Worm (Caenorhabditis elegans) whole organism, L1 larva: ENCODE measurements around the gene R05G6.10.

Experiments used
- C16A3.4 ChIP-seq: fragments of 150-350 bp; optimal IDR thresholded peaks from 2 replicates; lab custom pipeline; 2014; ENCODE audit warnings: missing biosample characterization, missing genetic modification characterization
- F16B12.6 ChIP-seq: fragments of 150-350 bp; optimal IDR thresholded peaks from 2 replicates; lab custom pipeline; 2014; ENCODE audit warnings: missing biosample characterization, missing genetic modification characterization
- Y116A8C.19 ChIP-seq: sonication (generic microtip); optimal IDR thresholded peaks from 2 replicates; lab custom pipeline; 2016; ENCODE audit warnings: missing compliant biosample characterization, missing genetic modification characterization, borderline replicate concordance
- aha-1 ChIP-seq: fragments of 150-350 bp; optimal IDR thresholded peaks from 2 replicates; lab custom pipeline; 2014; ENCODE audit warnings: missing biosample characterization, missing genetic modification characterization
- ama-1 ChIP-seq: fragments of 150-350 bp; optimal IDR thresholded peaks from 2 replicates; lab custom pipeline; 2014
- blmp-1 ChIP-seq: fragments of 150-350 bp; optimal IDR thresholded peaks from 2 replicates; lab custom pipeline; 2014; ENCODE audit warnings: missing biosample characterization, missing genetic modification characterization
- ceh-82 ChIP-seq, 3 experiments: fragments of 150-350 bp in 1 of 3; sonication (generic microtip) in 2 of 3; optimal IDR thresholded peaks; 2 replicates each; lab custom pipeline; 2014 to 2017; ENCODE audit warnings: missing biosample characterization in 3 of 3, missing genetic modification characterization in 3 of 3
- ceh-88 ChIP-seq: fragments of 200-800 bp; sonication (Bioruptor generic); IDR thresholded peaks from 2 replicates; pipeline ENCODE4 v1.3.6; 2022; ENCODE audit warnings: missing genetic modification characterization, missing compliant biosample characterization
- ces-1 ChIP-seq: fragments of 150-350 bp; optimal IDR thresholded peaks from 2 replicates; lab custom pipeline; 2014; ENCODE audit warnings: missing biosample characterization, missing genetic modification reagents, missing genetic modification characterization
- dpl-1 ChIP-seq, 3 experiments: fragments of 150-350 bp in 2 of 3; sonication (generic microtip) in 1 of 3; optimal IDR thresholded peaks; 2 replicates each; lab custom pipeline; 2014 to 2017; ENCODE audit warnings: missing biosample characterization in 3 of 3, missing genetic modification characterization in 3 of 3, missing genetic modification reagents in 3 of 3
- dsc-1 ChIP-seq: sonication (generic microtip); optimal IDR thresholded peaks from 2 replicates; lab custom pipeline; 2016; ENCODE audit warnings: mild to moderate bottlenecking, missing genetic modification characterization, missing compliant biosample characterization
- efl-1 ChIP-seq, 4 experiments: fragments of 150-350 bp; optimal IDR thresholded peaks in 3 of 4; peaks in 1 of 4; 1 replicate in 1 of 4; 2 replicates in 3 of 4; lab custom pipeline; 2014; ENCODE audit warnings: missing biosample characterization in 2 of 4, missing genetic modification characterization in 2 of 4, missing genetic modification reagents in 2 of 4
- efl-3 ChIP-seq: fragments of 200-800 bp; sonication (Bioruptor generic); optimal IDR thresholded peaks from 2 replicates; lab custom pipeline; 2018; ENCODE audit warnings: mild to moderate bottlenecking, missing genetic modification characterization, missing compliant biosample characterization
- egl-13 ChIP-seq: sonication (generic microtip); optimal IDR thresholded peaks from 2 replicates; lab custom pipeline; 2016; ENCODE audit warnings: missing genotype, missing genetic modification reagents, missing genetic modification characterization, missing compliant biosample characterization
- elt-3 ChIP-seq, 6 experiments: fragments of 150-350 bp in 1 of 6; sonication (generic microtip); optimal IDR thresholded peaks; 2 replicates each; lab custom pipeline; 2017 to 2018; ENCODE audit warnings: missing biosample characterization in 6 of 6, missing genetic modification characterization in 6 of 6, inconsistent platforms in 1 of 6
- ets-5 ChIP-seq: fragments of 200-800 bp; sonication (Bioruptor generic); IDR thresholded peaks from 2 replicates; pipeline ENCODE4 v1.3.6; 2022; ENCODE audit warnings: missing genetic modification characterization, missing compliant biosample characterization
- fkh-10 ChIP-seq: sonication (generic microtip); optimal IDR thresholded peaks from 2 replicates; lab custom pipeline; 2017; ENCODE audit warnings: missing biosample characterization, missing genetic modification reagents, missing genetic modification characterization
- fkh-4 ChIP-seq: sonication (generic microtip); optimal IDR thresholded peaks from 2 replicates; lab custom pipeline; 2016; ENCODE audit warnings: missing compliant biosample characterization, missing genetic modification characterization, borderline replicate concordance
- grh-1 ChIP-seq: fragments of 200-800 bp; sonication (Bioruptor generic); IDR thresholded peaks from 2 replicates; pipeline ENCODE4 v1.3.6; 2022; ENCODE audit warnings: missing genetic modification reagents, missing genetic modification characterization, missing compliant biosample characterization
- jun-1 ChIP-seq: fragments of 150-350 bp; optimal IDR thresholded peaks from 2 replicates; lab custom pipeline; 2014; ENCODE audit warnings: missing biosample characterization, missing genetic modification reagents, missing genetic modification characterization
- lin-14 ChIP-seq: fragments of 200-800 bp; sonication (Bioruptor generic); optimal IDR thresholded peaks from 2 replicates; lab custom pipeline; 2018; ENCODE audit warnings: mild to moderate bottlenecking, missing genetic modification characterization, moderate library complexity, missing compliant biosample characterization
- lin-15B ChIP-seq: fragments of 150-350 bp; sonication (generic microtip); optimal IDR thresholded peaks from 3 replicates; lab custom pipeline; 2014; ENCODE audit warnings: missing biosample characterization, missing genetic modification characterization
- lin-35 ChIP-seq, 2 experiments: fragments of 150-350 bp; optimal IDR thresholded peaks; 2 replicates each; lab custom pipeline; 2014; ENCODE audit warnings: missing biosample characterization in 2 of 2, missing genetic modification characterization in 2 of 2, missing genetic modification reagents in 2 of 2
- lsy-2 ChIP-seq, 2 experiments: fragments of 150-350 bp; optimal IDR thresholded peaks; 2 replicates each; lab custom pipeline; 2014; ENCODE audit warnings: missing biosample characterization in 2 of 2, missing genetic modification characterization in 2 of 2
- mdl-1 ChIP-seq, 2 experiments: fragments of 150-350 bp; optimal IDR thresholded peaks; 2 replicates each; lab custom pipeline; 2014 to 2017; ENCODE audit warnings: missing biosample characterization in 2 of 2, missing genetic modification characterization in 2 of 2, inconsistent platforms in 1 of 2
- mef-2 ChIP-seq: fragments of 150-350 bp; optimal IDR thresholded peaks from 2 replicates; lab custom pipeline; 2014; ENCODE audit warnings: missing biosample characterization, missing genetic modification characterization
- mep-1 ChIP-seq: fragments of 150-350 bp; optimal IDR thresholded peaks from 2 replicates; lab custom pipeline; 2014; ENCODE audit warnings: missing biosample characterization, missing genetic modification characterization
- nhr-19 ChIP-seq: fragments of 200-800 bp; sonication (Bioruptor generic); conservative IDR thresholded peaks from 2 replicates; pipeline ENCODE4 v1.3.6; 2022; ENCODE audit warnings: missing genetic modification characterization, missing compliant biosample characterization
- nhr-20 ChIP-seq: sonication (generic microtip); optimal IDR thresholded peaks from 2 replicates; lab custom pipeline; 2016; ENCODE audit warnings: mild to moderate bottlenecking, missing genetic modification characterization, missing compliant biosample characterization
- nhr-237 ChIP-seq: fragments of 150-350 bp; optimal IDR thresholded peaks from 2 replicates; lab custom pipeline; 2014; ENCODE audit warnings: missing biosample characterization, missing genetic modification characterization
- nhr-47 ChIP-seq: sonication (generic microtip); optimal IDR thresholded peaks from 2 replicates; lab custom pipeline; 2016; ENCODE audit warnings: mild to moderate bottlenecking, missing genetic modification characterization, moderate library complexity, missing compliant biosample characterization
- nhr-71 ChIP-seq: sonication (generic microtip); optimal IDR thresholded peaks from 2 replicates; lab custom pipeline; 2016; ENCODE audit warnings: mild to moderate bottlenecking, missing genetic modification characterization, moderate library complexity, missing compliant biosample characterization
- nhr-77 ChIP-seq: fragments of 150-350 bp; optimal IDR thresholded peaks from 2 replicates; lab custom pipeline; 2014; ENCODE audit warnings: missing biosample characterization, missing genetic modification characterization
- nhr-84 ChIP-seq: sonication (generic microtip); optimal IDR thresholded peaks from 2 replicates; lab custom pipeline; 2017; ENCODE audit warnings: missing biosample characterization, missing genetic modification characterization
- nhr-85 ChIP-seq: sonication (generic microtip); peaks from one replicate; lab custom pipeline; 2016; ENCODE audit warnings: missing genetic modification characterization, inconsistent platforms, missing compliant biosample characterization
- nhr-90 ChIP-seq: sonication (generic microtip); optimal IDR thresholded peaks from 2 replicates; lab custom pipeline; 2016; ENCODE audit warnings: mild to moderate bottlenecking, missing genetic modification characterization, missing compliant biosample characterization; ENCODE audit not compliant: poor library complexity
- pqm-1 ChIP-seq: sonication (generic microtip); optimal IDR thresholded peaks from 3 replicates; lab custom pipeline; 2017; ENCODE audit warnings: missing biosample characterization, missing genetic modification characterization
- rnt-1 ChIP-seq: sonication (generic microtip); optimal IDR thresholded peaks from 2 replicates; lab custom pipeline; 2016; ENCODE audit warnings: mild to moderate bottlenecking, missing genetic modification characterization, moderate library complexity, missing compliant biosample characterization
- snu-23 ChIP-seq: sonication (generic microtip); optimal IDR thresholded peaks from 2 replicates; lab custom pipeline; 2016; ENCODE audit warnings: missing genetic modification characterization, missing compliant biosample characterization
- sptf-1 ChIP-seq: fragments of 150-350 bp; optimal IDR thresholded peaks from 2 replicates; lab custom pipeline; 2014; ENCODE audit warnings: missing biosample characterization, missing genetic modification characterization
- sup-37 ChIP-seq: fragments of 200-800 bp; sonication (Bioruptor generic); optimal IDR thresholded peaks from 2 replicates; lab custom pipeline; 2018; ENCODE audit warnings: mild to moderate bottlenecking, missing genetic modification characterization, missing compliant biosample characterization
- swsn-7 ChIP-seq: sonication (generic microtip); optimal IDR thresholded peaks from 2 replicates; lab custom pipeline; 2016; ENCODE audit warnings: missing genetic modification characterization, missing compliant biosample characterization
- tbx-2 ChIP-seq: sonication (generic microtip); optimal IDR thresholded peaks from 2 replicates; lab custom pipeline; 2016; ENCODE audit warnings: missing genetic modification characterization, missing compliant biosample characterization
- tlp-1 ChIP-seq: fragments of 150-350 bp; optimal IDR thresholded peaks from 2 replicates; lab custom pipeline; 2014; ENCODE audit warnings: missing biosample characterization, missing genetic modification characterization
- unc-30 ChIP-seq: sonication (generic microtip); optimal IDR thresholded peaks from 2 replicates; lab custom pipeline; 2017; ENCODE audit warnings: missing biosample characterization, missing genetic modification characterization
- vab-15 ChIP-seq: sonication (generic microtip); optimal IDR thresholded peaks from 2 replicates; lab custom pipeline; 2017; ENCODE audit warnings: missing genotype, mild to moderate bottlenecking, missing genetic modification characterization, missing compliant biosample characterization
- xbp-1 ChIP-seq: sonication (generic microtip); optimal IDR thresholded peaks from 2 replicates; lab custom pipeline; 2016; ENCODE audit warnings: missing genetic modification characterization, missing compliant biosample characterization
- ztf-11 ChIP-seq, 2 experiments: sonication (generic microtip); optimal IDR thresholded peaks; 2 replicates each; lab custom pipeline; 2016 to 2017; ENCODE audit warnings: missing genetic modification characterization in 2 of 2, missing biosample characterization in 1 of 2, missing compliant biosample characterization in 1 of 2
- ztf-4 ChIP-seq: fragments of 150-350 bp; optimal IDR thresholded peaks from 2 replicates; lab custom pipeline; 2014; ENCODE audit warnings: missing biosample characterization, missing genetic modification characterization

The R05G6.10 gene

DNA sequence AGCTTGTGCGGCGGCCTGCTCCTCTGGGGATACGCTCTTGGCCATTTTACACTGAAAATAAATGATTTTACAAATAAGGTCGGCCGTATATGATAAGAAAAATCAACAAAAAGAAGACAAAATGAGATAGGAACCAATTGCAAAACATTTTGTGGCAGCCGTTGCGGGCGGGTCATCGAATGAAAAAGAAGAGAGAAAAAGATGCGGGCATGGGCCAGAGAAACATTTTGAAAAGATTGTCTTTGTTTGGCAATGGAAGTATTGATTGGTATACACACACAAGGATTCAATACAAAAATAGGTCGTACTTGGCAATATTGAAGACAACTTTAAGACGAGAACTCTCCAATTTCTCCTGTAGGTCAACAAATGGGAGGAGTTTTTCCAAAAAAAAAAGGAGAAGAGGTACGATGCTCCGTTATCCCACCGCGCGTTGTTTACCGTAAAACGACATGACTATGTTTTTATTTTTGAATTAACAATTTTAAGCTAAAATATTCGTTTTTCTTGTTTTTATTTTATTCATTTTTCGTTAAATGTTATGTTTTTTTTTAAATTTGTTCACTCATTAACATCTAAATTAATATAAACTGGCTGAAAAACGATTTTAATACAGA is 29.6 kb downstream of the R05G6.10 start, which contains the start of the genes plc-4 and R05G6.4:
plc-4 (minus strand) TSS at position 51 of the 617 bp plus-strand sequence.
R05G6.4 (plus strand) TSS at position 617 of the 617 bp plus-strand sequence.
- TF ChIP-seq fkh-4 (tag; lab: Kevin White, UChicago), result no peak
- peak; percentile 53 to 68 for TF ChIP-seq lsy-2 (tag; optimal IDR thresholded peaks at IDR 0.05; lab: Kevin White, UChicago)
- TF ChIP-seq mdl-1 (tag; optimal IDR thresholded peaks at IDR 0.05; lab: Kevin White, UChicago), result no peak
- no peak for TF ChIP-seq Y116A8C.19 (tag; lab: Kevin White, UChicago)
- TF ChIP-seq tbx-2 (tag; lab: Kevin White, UChicago), result peak; percentile 38
- peak; percentile 7 for TF ChIP-seq rnt-1 (tag; lab: Kevin White, UChicago)
- peak; percentile 57 for TF ChIP-seq mep-1 (tag; lab: Kevin White, UChicago)
- peak; percentile 42 to 65 for TF ChIP-seq lin-35 (GFP tag; optimal IDR thresholded peaks at IDR 0.05; lab: Kevin White, UChicago)
- peak; percentile 48 for TF ChIP-seq lin-14 (GFP tag; lab: Kevin White, UChicago)
- peak; percentile 20 for TF ChIP-seq dsc-1 (tag; lab: Kevin White, UChicago)
- TF ChIP-seq vab-15, result no peak
- TF ChIP-seq nhr-47 (tag; lab: Kevin White, UChicago), result peak; percentile 39
- no peak for TF ChIP-seq jun-1
- TF ChIP-seq nhr-84 (tag; lab: Kevin White, UChicago), result no peak
- TF ChIP-seq nhr-237 (tag; lab: Kevin White, UChicago), result no peak
- TF ChIP-seq nhr-77 (tag; lab: Kevin White, UChicago), result peak; percentile 16
- no peak for TF ChIP-seq sptf-1 (tag; lab: Kevin White, UChicago)
- TF ChIP-seq xbp-1, result peak; percentile 42
- peak; percentile 70 for TF ChIP-seq nhr-71
- no peak for TF ChIP-seq efl-3 (GFP tag; lab: Kevin White, UChicago)
- TF ChIP-seq swsn-7 (tag; lab: Kevin White, UChicago), result peak; percentile 42
- no peak for TF ChIP-seq ama-1 (lab: Kevin White, UChicago)
- peak; percentile 60 for TF ChIP-seq C16A3.4
- no peak for TF ChIP-seq lin-15B (tag; lab: Kevin White, UChicago)
- TF ChIP-seq snu-23, result peak; percentile 56
- no peak for TF ChIP-seq tlp-1
- peak in 2 of 3 experiments; percentile 15 to 27 for TF ChIP-seq ceh-82 (tag; optimal IDR thresholded peaks at IDR 0.05; lab: Kevin White, UChicago)
- no peak for TF ChIP-seq ztf-4 (tag; lab: Kevin White, UChicago)
- TF ChIP-seq F16B12.6 (tag; lab: Kevin White, UChicago), result peak; percentile 4
- no peak for TF ChIP-seq grh-1 (GFP tag; lab: Robert Waterston, UW)
- peak; percentile 37 to 59 (median 55) for TF ChIP-seq dpl-1 (GFP tag; optimal IDR thresholded peaks at IDR 0.05; lab: Kevin White, UChicago)
- TF ChIP-seq mef-2 (tag; lab: Kevin White, UChicago), result no peak
- TF ChIP-seq nhr-90 (tag; lab: Kevin White, UChicago), result peak; percentile 52
- peak; percentile 52 for TF ChIP-seq nhr-20
- TF ChIP-seq ets-5 (GFP tag; lab: Robert Waterston, UW), result no peak
- TF ChIP-seq fkh-10, result no peak
- no peak for TF ChIP-seq pqm-1 (tag; lab: Kevin White, UChicago)
- TF ChIP-seq ztf-11 (tag; optimal IDR thresholded peaks at IDR 0.05; lab: Kevin White, UChicago), result no peak
- TF ChIP-seq unc-30 (tag; lab: Kevin White, UChicago), result no peak
- no peak for TF ChIP-seq aha-1 (tag; lab: Kevin White, UChicago)
- no peak for TF ChIP-seq sup-37 (GFP tag; lab: Kevin White, UChicago)
- TF ChIP-seq ceh-88 (GFP tag; lab: Robert Waterston, UW), result no peak
- no peak for TF ChIP-seq ces-1 (GFP tag; lab: Kevin White, UChicago)
- TF ChIP-seq nhr-85, result peak; percentile 68
- peak; percentile 13; the same call in 1 of the 2 replicates for TF ChIP-seq nhr-19 (GFP tag; lab: Robert Waterston, UW)
- TF ChIP-seq blmp-1 (tag; lab: Kevin White, UChicago), result peak; percentile 53
- peak; percentile 29 to 63 for TF ChIP-seq efl-1 (optimal IDR thresholded peaks at IDR 0.05; lab: Kevin White, UChicago)
- TF ChIP-seq efl-1 (GFP tag; optimal IDR thresholded peaks at IDR 0.05 in 1 of 2; lab: Kevin White, UChicago), result peak; percentile 44 to 55
- TF ChIP-seq elt-3 (tag; optimal IDR thresholded peaks at IDR 0.05; lab: Kevin White, UChicago), result peak in 2 of 6 experiments; percentile 3 to 52
- no peak for TF ChIP-seq egl-13 (tag; lab: Kevin White, UChicago)
